Worm (Caenorhabditis elegans) whole organism, L2 larva: ENCODE data around the gene F53B3.6.

Experiments
- ama-1 ChIP-seq: fragments of 150-350 bp; optimal IDR thresholded peaks from 2 replicates; lab custom pipeline; 2018; ENCODE audit warnings: inconsistent platforms
- dmd-4 ChIP-seq: sonication (generic microtip); optimal IDR thresholded peaks from 2 replicates; lab custom pipeline; 2017; ENCODE audit warnings: missing biosample characterization, missing genetic modification characterization
- elt-1 ChIP-seq: fragments of 150-350 bp; optimal IDR thresholded peaks from 2 replicates; lab custom pipeline; 2014; ENCODE audit warnings: missing biosample characterization, missing genetic modification characterization
- elt-3 ChIP-seq: sonication (generic microtip); optimal IDR thresholded peaks from 2 replicates; lab custom pipeline; 2017; ENCODE audit warnings: missing biosample characterization, missing genetic modification characterization
- lin-39 ChIP-seq: fragments of 150-350 bp; optimal IDR thresholded peaks from 2 replicates; lab custom pipeline; 2014; ENCODE audit warnings: missing biosample characterization, missing genetic modification reagents, missing genetic modification characterization
- mbf-1 ChIP-seq: sonication (generic microtip); optimal IDR thresholded peaks from 2 replicates; lab custom pipeline; 2017; ENCODE audit warnings: missing biosample characterization, missing genetic modification characterization
- nhr-11 ChIP-seq: fragments of 150-350 bp; optimal IDR thresholded peaks from 2 replicates; lab custom pipeline; 2014; ENCODE audit warnings: missing biosample characterization, missing genetic modification characterization
- nhr-23 ChIP-seq: fragments of 150-350 bp; optimal IDR thresholded peaks from 2 replicates; lab custom pipeline; 2014; ENCODE audit warnings: missing biosample characterization, missing genetic modification reagents, missing genetic modification characterization
- snpc-4 ChIP-seq: fragments of 150-350 bp; optimal IDR thresholded peaks from 2 replicates; lab custom pipeline; 2014; ENCODE audit warnings: missing biosample characterization, missing genetic modification characterization
- unc-55 ChIP-seq: fragments of 150-350 bp; sonication (generic microtip); optimal IDR thresholded peaks from 3 replicates; lab custom pipeline; 2014; ENCODE audit warnings: missing biosample characterization, missing genetic modification reagents, missing genetic modification characterization
- unc-62 ChIP-seq: fragments of 150-350 bp; optimal IDR thresholded peaks from 2 replicates; lab custom pipeline; 2014; ENCODE audit warnings: missing biosample characterization, missing genetic modification reagents, missing genetic modification characterization
- ztf-11 ChIP-seq: sonication (generic microtip); optimal IDR thresholded peaks from 2 replicates; lab custom pipeline; 2017; ENCODE audit warnings: missing biosample characterization, missing genetic modification characterization
- ztf-4 ChIP-seq: fragments of 150-350 bp; optimal IDR thresholded peaks from 2 replicates; lab custom pipeline; 2014; ENCODE audit warnings: missing biosample characterization, missing genetic modification characterization

- TF ChIP-seq nhr-11 (tag; lab: Kevin White, UChicago), result no peak
- no peak for TF ChIP-seq elt-1 (tag; lab: Kevin White, UChicago)
- TF ChIP-seq lin-39, result no peak
- TF ChIP-seq ztf-4 (tag; lab: Kevin White, UChicago), result no peak
- no peak for TF ChIP-seq mbf-1
- no peak for TF ChIP-seq snpc-4
- no peak for TF ChIP-seq elt-3
- no peak for TF ChIP-seq ama-1 (lab: Kevin White, UChicago)
- TF ChIP-seq ztf-11 (tag; lab: Kevin White, UChicago), result no peak
- TF ChIP-seq dmd-4 (tag; lab: Kevin White, UChicago), result no peak
- TF ChIP-seq unc-55, result no peak
- TF ChIP-seq nhr-23 (tag; lab: Kevin White, UChicago), result no peak
- TF ChIP-seq unc-62, result no peak
Observed at ce11 chrX:2909227-2909626, 45.2 kb downstream of the F53B3.6 start, which contains the start of gene nmy-1.
